Worm (Caenorhabditis elegans) whole organism, midembryonic: ENCODE data around the gene lgc-35.

Experiments used
- flt-1 ChIP-seq: fragments of 200-800 bp; sonication (Bioruptor generic); IDR thresholded peaks from 2 replicates; pipeline ENCODE4 v1.3.6; 2022; ENCODE audit warnings: missing genetic modification characterization, missing compliant biosample characterization
- klf-2 ChIP-seq: fragments of 200-800 bp; sonication (Bioruptor generic); conservative IDR thresholded peaks from 2 replicates; pipeline ENCODE4 v1.3.6; 2022; ENCODE audit warnings: missing genetic modification reagents, missing genetic modification characterization, missing compliant biosample characterization
- med-1 ChIP-seq: sonication (generic microtip); optimal IDR thresholded peaks from 2 replicates; lab custom pipeline; 2017; ENCODE audit warnings: missing genetic modification characterization, mild to moderate bottlenecking, missing compliant biosample characterization, antibody characterized with exemption, missing genetic modification reagents; ENCODE audit not compliant: insufficient read depth
- ref-1 ChIP-seq: fragments of 200-800 bp; sonication (Bioruptor generic); conservative IDR thresholded peaks from 2 replicates; pipeline ENCODE4 v1.3.6; 2022; ENCODE audit warnings: missing genetic modification reagents, missing genetic modification characterization, missing compliant biosample characterization
- tab-1 ChIP-seq: fragments of 200-800 bp; sonication (Bioruptor generic); IDR thresholded peaks from 2 replicates; pipeline ENCODE4 v1.3.6; 2022; ENCODE audit warnings: missing genetic modification characterization, missing compliant biosample characterization
- ztf-23 ChIP-seq: fragments of 200-800 bp; sonication (Bioruptor generic); IDR thresholded peaks from 2 replicates; pipeline ENCODE4 v1.3.6; 2022; ENCODE audit warnings: missing genetic modification reagents, missing genetic modification characterization, missing compliant biosample characterization

- TF ChIP-seq ztf-23, result no peak
- no peak for TF ChIP-seq klf-2 (GFP tag; lab: Robert Waterston, UW)
- no peak for TF ChIP-seq flt-1 (GFP tag; lab: Robert Waterston, UW)
- no peak for TF ChIP-seq med-1 (GFP tag; lab: Kevin White, UChicago)
- TF ChIP-seq tab-1, result no peak
- TF ChIP-seq ref-1, result no peak
Measured at ce11 chrII:12816412-12817146, 23.4 kb downstream of the lgc-35 start, which contains the start of gene acl-7.
